Worm (Caenorhabditis elegans) whole organism, early embryonic: ENCODE data around the gene popl-5.

Experiments
- ama-1 ChIP-seq: fragments of 150-350 bp; optimal IDR thresholded peaks from 2 replicates; lab custom pipeline; 2014
- ceh-36 ChIP-seq: sonication (generic microtip); optimal IDR thresholded peaks from 2 replicates; lab custom pipeline; 2016; ENCODE audit warnings: missing genetic modification characterization, inconsistent platforms, missing compliant biosample characterization
- flt-1 ChIP-seq: fragments of 200-800 bp; sonication (Bioruptor generic); IDR thresholded peaks from 2 replicates; pipeline ENCODE4 v1.3.6; 2022; ENCODE audit warnings: missing genetic modification characterization, missing compliant biosample characterization
- hmbx-1 ChIP-seq: sonication (generic microtip); optimal IDR thresholded peaks from 2 replicates; lab custom pipeline; 2016; ENCODE audit warnings: mild to moderate bottlenecking, missing genetic modification characterization, missing compliant biosample characterization
- hnd-1 ChIP-seq: sonication (generic microtip); optimal IDR thresholded peaks from 2 replicates; lab custom pipeline; 2016; ENCODE audit warnings: missing genetic modification characterization, missing compliant biosample characterization
- scrt-1 ChIP-seq: fragments of 200-800 bp; sonication (Bioruptor generic); IDR thresholded peaks from 2 replicates; pipeline ENCODE4 v1.3.6; 2022; ENCODE audit warnings: missing genetic modification characterization, missing compliant biosample characterization
- sea-1 ChIP-seq: fragments of 200-800 bp; sonication (Bioruptor generic); conservative IDR thresholded peaks from 2 replicates; pipeline ENCODE4 v1.3.6; 2022; ENCODE audit warnings: missing genetic modification characterization, missing compliant biosample characterization
- tbx-11 ChIP-seq: fragments of 200-800 bp; sonication (Bioruptor generic); IDR thresholded peaks from 2 replicates; pipeline ENCODE4 v1.3.6; 2022; ENCODE audit warnings: missing genetic modification characterization, missing compliant biosample characterization

ce11 chrIII:11466420-11467188, 20.5 kb downstream of the popl-5 start:
- TF ChIP-seq ama-1 (lab: Kevin White, UChicago) (no peak), scrt-1 (GFP tag; lab: Robert Waterston, UW) (no peak), hnd-1 (tag; lab: Kevin White, UChicago) (no peak), tbx-11 (GFP tag; lab: Robert Waterston, UW) (no peak), ceh-36 (no peak), hmbx-1 (tag; lab: Kevin White, UChicago) (no peak), flt-1 (GFP tag; lab: Robert Waterston, UW) (no peak), sea-1 (GFP tag; lab: Robert Waterston, UW) (no peak)
